Fruit fly (Drosophila melanogaster) whole organism, embryonic: ENCODE data around the gene Ms.

Experiments used
- Abd-B ChIP-seq: fragments of 200-800 bp; sonication (Bioruptor generic); optimal IDR thresholded peaks from 2 replicates; lab custom pipeline; 2018; ENCODE audit warnings: missing biosample characterization, mild to moderate bottlenecking, missing genetic modification characterization, moderate library complexity
- Aef1 ChIP-seq: fragments of 200-800 bp; sonication (Bioruptor generic); IDR thresholded peaks from 3 replicates; pipeline ENCODE4 v1.3.6; 2022; ENCODE audit warnings: missing biosample characterization, missing genetic modification characterization
- Asciz ChIP-seq: fragments of 200-800 bp; sonication (Bioruptor generic); optimal IDR thresholded peaks from 2 replicates; lab custom pipeline; 2017; ENCODE audit warnings: missing biosample characterization, mild to moderate bottlenecking, missing genetic modification characterization, missing genetic modification reagents
- Blimp-1 ChIP-seq: fragments of 200-800 bp; sonication (Bioruptor generic); optimal IDR thresholded peaks from 3 replicates; lab custom pipeline; 2018; ENCODE audit warnings: missing biosample characterization, missing genetic modification characterization, mild to moderate bottlenecking, moderate library complexity, missing genetic modification reagents
- CG10209 ChIP-seq: fragments of 200-800 bp; sonication (Bioruptor generic); optimal IDR thresholded peaks from 3 replicates; lab custom pipeline; 2017; ENCODE audit warnings: missing biosample characterization, mild to moderate bottlenecking, missing genetic modification characterization, missing genetic modification reagents
- CG10267 ChIP-seq: fragments of 200-800 bp; sonication (Bioruptor generic); optimal IDR thresholded peaks from 2 replicates; lab custom pipeline; 2018; ENCODE audit warnings: missing biosample characterization, mild to moderate bottlenecking, missing genetic modification characterization, moderate library complexity
- CG11723 ChIP-seq: fragments of 200-800 bp; sonication (Bioruptor generic); optimal IDR thresholded peaks from 2 replicates; lab custom pipeline; 2017; ENCODE audit warnings: missing biosample characterization, mild to moderate bottlenecking, missing genetic modification characterization
- CG13424 ChIP-seq: fragments of 200-800 bp; sonication (Bioruptor generic); optimal IDR thresholded peaks from 2 replicates; lab custom pipeline; 2019; ENCODE audit warnings: missing biosample characterization, mild to moderate bottlenecking, missing genetic modification characterization, moderate library complexity
- CG15269 ChIP-seq: fragments of 200-800 bp; sonication (Bioruptor generic); optimal IDR thresholded peaks from 2 replicates; lab custom pipeline; 2018; ENCODE audit warnings: missing biosample characterization, mild to moderate bottlenecking, missing genetic modification characterization, moderate library complexity
- CG1529 ChIP-seq: fragments of 200-800 bp; sonication (Bioruptor generic); optimal IDR thresholded peaks from 3 replicates; lab custom pipeline; 2018; ENCODE audit warnings: missing biosample characterization, missing genetic modification characterization
- CG15601 ChIP-seq: fragments of 200-800 bp; sonication (Bioruptor generic); optimal IDR thresholded peaks from 3 replicates; lab custom pipeline; 2019; ENCODE audit warnings: missing biosample characterization, mild to moderate bottlenecking, missing genetic modification characterization, moderate library complexity
- CG1603 ChIP-seq: fragments of 200-800 bp; sonication (Bioruptor generic); optimal IDR thresholded peaks from 2 replicates; lab custom pipeline; 2019; ENCODE audit warnings: missing biosample characterization, mild to moderate bottlenecking, missing genetic modification characterization, moderate library complexity
- CG17385 ChIP-seq: fragments of 200-800 bp; sonication (Bioruptor generic); optimal IDR thresholded peaks from 3 replicates; lab custom pipeline; 2018; ENCODE audit warnings: missing biosample characterization, mild to moderate bottlenecking, missing genetic modification characterization
- CG17829 ChIP-seq: fragments of 200-800 bp; optimal IDR thresholded peaks from 2 replicates; lab custom pipeline; 2019; ENCODE audit warnings: missing biosample characterization, mild to moderate bottlenecking, missing genetic modification characterization, moderate library complexity
- CG18262 ChIP-seq: fragments of 200-800 bp; optimal IDR thresholded peaks from 3 replicates; lab custom pipeline; 2019; ENCODE audit warnings: missing biosample characterization, mild to moderate bottlenecking, missing genetic modification characterization, moderate library complexity
- CG2678 ChIP-seq: fragments of 200-800 bp; sonication (Bioruptor generic); optimal IDR thresholded peaks from 3 replicates; lab custom pipeline; 2019; ENCODE audit warnings: missing biosample characterization, mild to moderate bottlenecking, missing genetic modification characterization, moderate library complexity
- CG2712 ChIP-seq: fragments of 200-800 bp; optimal IDR thresholded peaks from 3 replicates; lab custom pipeline; 2019; ENCODE audit warnings: missing biosample characterization, mild to moderate bottlenecking, missing genetic modification characterization, moderate library complexity
- CG31388 ChIP-seq: fragments of 200-800 bp; sonication (Bioruptor generic); optimal IDR thresholded peaks from 2 replicates; lab custom pipeline; 2016; ENCODE audit warnings: missing biosample characterization, missing genetic modification characterization
- CG31441 ChIP-seq: fragments of 200-800 bp; sonication (Bioruptor generic); IDR thresholded peaks from 2 replicates; pipeline ENCODE4 v1.3.6; 2022; ENCODE audit warnings: missing biosample characterization, missing genetic modification characterization
- CG6254 ChIP-seq: fragments of 200-800 bp; sonication (Bioruptor generic); optimal IDR thresholded peaks from 3 replicates; lab custom pipeline; 2017; ENCODE audit warnings: mild to moderate bottlenecking, missing biosample characterization, missing genetic modification reagents, missing genetic modification characterization
- CG7556 ChIP-seq: fragments of 200-800 bp; sonication (Bioruptor generic); optimal IDR thresholded peaks from 2 replicates; lab custom pipeline; 2017; ENCODE audit warnings: missing biosample characterization, mild to moderate bottlenecking, missing genetic modification characterization
- CG9817 ChIP-seq: fragments of 200-800 bp; sonication (Bioruptor generic); optimal IDR thresholded peaks from 2 replicates; lab custom pipeline; 2018; ENCODE audit warnings: missing biosample characterization, mild to moderate bottlenecking, missing genetic modification characterization, moderate library complexity
- CoRest ChIP-seq: fragments of 200-800 bp; sonication (Bioruptor generic); optimal IDR thresholded peaks from 3 replicates; lab custom pipeline; 2018; ENCODE audit warnings: missing biosample characterization, mild to moderate bottlenecking, missing genetic modification characterization, moderate library complexity
- H15 ChIP-seq: fragments of 200-800 bp; sonication (Bioruptor generic); IDR thresholded peaks from 3 replicates; pipeline ENCODE4 v1.3.6; 2022; ENCODE audit warnings: missing biosample characterization, missing genetic modification characterization
- HHEX ChIP-seq: fragments of 200-800 bp; sonication (Bioruptor generic); optimal IDR thresholded peaks from 3 replicates; lab custom pipeline; 2017; ENCODE audit warnings: missing biosample characterization, mild to moderate bottlenecking, missing genetic modification characterization, missing genetic modification reagents
- HLHmδ ChIP-seq: fragments of 200-800 bp; sonication (Bioruptor generic); optimal IDR thresholded peaks from 2 replicates; lab custom pipeline; 2018; ENCODE audit warnings: missing biosample characterization, mild to moderate bottlenecking, missing genetic modification characterization, moderate library complexity
- Hmr ChIP-seq: fragments of 200-800 bp; sonication (Bioruptor generic); optimal IDR thresholded peaks from 3 replicates; lab custom pipeline; 2017; ENCODE audit warnings: mild to moderate bottlenecking, missing biosample characterization, missing genetic modification reagents, missing genetic modification characterization
- Max ChIP-seq: fragments of 200-800 bp; sonication (Bioruptor generic); optimal IDR thresholded peaks from 2 replicates; lab custom pipeline; 2016; ENCODE audit warnings: missing biosample characterization, mild to moderate bottlenecking, missing genetic modification characterization
- Med ChIP-seq: fragments of 200-800 bp; sonication (Bioruptor generic); peaks from one replicate; lab custom pipeline; 2016; ENCODE audit warnings: missing biosample characterization, missing genetic modification characterization, mild to moderate bottlenecking, inconsistent platforms, moderate library complexity
- Meics ChIP-seq: fragments of 200-800 bp; sonication (Bioruptor generic); optimal IDR thresholded peaks from 2 replicates; lab custom pipeline; 2017; ENCODE audit warnings: missing biosample characterization, mild to moderate bottlenecking, missing genetic modification characterization
- Nf-YA ChIP-seq: fragments of 200-800 bp; sonication (Bioruptor generic); IDR thresholded peaks from 2 replicates; pipeline ENCODE4 v1.3.6; 2022; ENCODE audit warnings: missing biosample characterization, missing genetic modification characterization
- Xbp1 ChIP-seq: fragments of 200-800 bp; sonication (Bioruptor generic); optimal IDR thresholded peaks from 3 replicates; lab custom pipeline; 2016; ENCODE audit warnings: missing biosample characterization, mild to moderate bottlenecking, missing genetic modification characterization
- chinmo ChIP-seq: fragments of 200-800 bp; sonication (Bioruptor generic); IDR thresholded peaks from 4 replicates; pipeline ENCODE4 v1.3.6; 2022; ENCODE audit warnings: missing biosample characterization, missing genetic modification characterization; ENCODE audit not compliant: partially characterized antibody
- dmrt11E ChIP-seq: fragments of 200-800 bp; sonication (Bioruptor generic); optimal IDR thresholded peaks from 3 replicates; lab custom pipeline; 2018; ENCODE audit warnings: missing biosample characterization, mild to moderate bottlenecking, missing genetic modification characterization, moderate library complexity
- gcm ChIP-seq: fragments of 200-800 bp; sonication (Bioruptor generic); optimal IDR thresholded peaks from 2 replicates; lab custom pipeline; 2019; ENCODE audit warnings: missing biosample characterization, mild to moderate bottlenecking, missing genetic modification characterization, moderate library complexity
- gcm2 ChIP-seq: fragments of 200-800 bp; sonication (Bioruptor generic); optimal IDR thresholded peaks from 2 replicates; lab custom pipeline; 2016; ENCODE audit warnings: missing biosample characterization, missing genetic modification characterization
- grn ChIP-seq: fragments of 200-800 bp; sonication (Bioruptor generic); optimal IDR thresholded peaks from 3 replicates; lab custom pipeline; 2017; ENCODE audit warnings: missing biosample characterization, missing genetic modification characterization
- hbn ChIP-seq: fragments of 200-800 bp; sonication (Bioruptor generic); IDR thresholded peaks from 2 replicates; pipeline ENCODE4 v1.3.6; 2022; ENCODE audit warnings: missing biosample characterization, missing genetic modification characterization; ENCODE audit not compliant: partially characterized antibody
- nerfin-1 ChIP-seq: fragments of 200-800 bp; sonication (Bioruptor generic); optimal IDR thresholded peaks from 3 replicates; lab custom pipeline; 2019; ENCODE audit warnings: missing biosample characterization, mild to moderate bottlenecking, missing genetic modification characterization, moderate library complexity
- phol ChIP-seq: fragments of 200-800 bp; sonication (Bioruptor generic); optimal IDR thresholded peaks from 3 replicates; lab custom pipeline; 2018; ENCODE audit warnings: missing biosample characterization, mild to moderate bottlenecking, missing genetic modification characterization, moderate library complexity
- ro ChIP-seq: fragments of 200-800 bp; sonication (Bioruptor generic); IDR thresholded peaks from 2 replicates; pipeline ENCODE4 v1.3.6; 2022; ENCODE audit warnings: missing biosample characterization, missing genetic modification characterization
- row ChIP-seq: fragments of 200-800 bp; sonication (Bioruptor generic); IDR thresholded peaks from 3 replicates; pipeline ENCODE4 v1.3.6; 2022; ENCODE audit warnings: missing biosample characterization, missing genetic modification characterization
- slbo ChIP-seq: fragments of 200-800 bp; sonication (Bioruptor generic); IDR thresholded peaks from 2 replicates; pipeline ENCODE4 v1.3.6; 2022; ENCODE audit warnings: missing biosample characterization, missing genetic modification characterization
- stc ChIP-seq: fragments of 200-800 bp; sonication (Bioruptor generic); IDR thresholded peaks from 2 replicates; pipeline ENCODE4 v1.3.6; 2022; ENCODE audit warnings: missing biosample characterization, missing genetic modification characterization
- toy ChIP-seq: fragments of 200-800 bp; sonication (Bioruptor generic); IDR thresholded peaks from 2 replicates; pipeline ENCODE4 v1.3.6; 2022; ENCODE audit warnings: missing biosample characterization, missing genetic modification characterization
- twi ChIP-seq: fragments of 200-800 bp; optimal IDR thresholded peaks from 2 replicates; lab custom pipeline; 2019; ENCODE audit warnings: missing biosample characterization, mild to moderate bottlenecking, missing genetic modification characterization, moderate library complexity
- vvl ChIP-seq: fragments of 200-800 bp; sonication (Bioruptor generic); IDR thresholded peaks from 2 replicates; pipeline ENCODE4 v1.3.6; 2022; ENCODE audit warnings: missing biosample characterization, missing genetic modification characterization

Ms gene

DNA sequence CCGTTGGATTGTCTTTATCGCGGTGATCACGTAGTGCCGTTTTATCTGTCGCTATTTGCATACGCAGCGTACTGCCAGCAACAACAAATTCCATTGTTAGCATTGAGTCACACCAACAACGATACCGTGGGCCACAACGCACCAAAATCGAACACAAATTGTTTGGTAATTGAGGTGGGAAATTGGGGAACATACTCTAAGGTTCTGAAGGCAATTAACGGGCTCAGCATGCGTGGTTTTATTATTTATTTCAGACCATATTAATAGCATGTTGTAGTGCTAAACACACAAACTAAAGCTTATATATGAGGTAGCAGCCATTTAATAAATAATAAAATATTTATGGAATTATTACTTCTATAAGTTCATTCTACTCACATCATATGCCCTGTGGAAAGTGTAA, 42.8 kb upstream of the Ms start (continued):
- peak; percentile 28 for TF ChIP-seq CG17829
- TF ChIP-seq twi (tag; lab: Kevin White, UChicago): no peak
- TF ChIP-seq CG31388 (GFP tag; lab: Kevin White, UChicago): no peak
- peak; percentile 92 for TF ChIP-seq Med
- TF ChIP-seq HLHmδ: peak; percentile 65
- TF ChIP-seq HHEX (GFP tag; lab: Kevin White, UChicago): peak; percentile 2
- TF ChIP-seq CG2712 (tag; lab: Kevin White, UChicago): peak; percentile 54
- peak; percentile 16 for TF ChIP-seq CG17385 (GFP tag; lab: Kevin White, UChicago)
- TF ChIP-seq chinmo: peak; percentile 62; the same call in 1 of the 4 replicates
- peak; percentile 28 for TF ChIP-seq CG2678 (tag; lab: Kevin White, UChicago)
- TF ChIP-seq CG7556 (GFP tag; lab: Kevin White, UChicago): peak; percentile 46
- peak; percentile 29 for TF ChIP-seq Meics
- peak; percentile 22 for TF ChIP-seq gcm2 (GFP tag; lab: Kevin White, UChicago)
- peak; percentile 1 for TF ChIP-seq Xbp1 (GFP tag; lab: Kevin White, UChicago)
- peak; percentile 44 for TF ChIP-seq row (GFP tag; lab: Robert Waterston, UW)
- TF ChIP-seq CG1529 (GFP tag; lab: Kevin White, UChicago): peak; percentile 17
- TF ChIP-seq Aef1: peak; percentile 47; the same call in 1 of the 3 replicates
- TF ChIP-seq CG10209: peak; percentile 0
- TF ChIP-seq grn (GFP tag; lab: Kevin White, UChicago): peak; percentile 16
- TF ChIP-seq gcm: peak; percentile 38
- no peak for TF ChIP-seq Abd-B (GFP tag; lab: Kevin White, UChicago)
- TF ChIP-seq CG1603 (tag; lab: Kevin White, UChicago): peak; percentile 26
- TF ChIP-seq vvl (GFP tag; lab: Robert Waterston, UW): peak; percentile 73
- peak; percentile 24 for TF ChIP-seq Blimp-1 (GFP tag; lab: Kevin White, UChicago)
- TF ChIP-seq CG15269 (tag; lab: Kevin White, UChicago): peak; percentile 36
- peak; percentile 33; the same call in 1 of the 2 replicates for TF ChIP-seq Nf-YA (GFP tag; lab: Robert Waterston, UW)
- no peak for TF ChIP-seq CG9817 (tag; lab: Kevin White, UChicago)
- no peak for TF ChIP-seq H15 (GFP tag; lab: Robert Waterston, UW)
- TF ChIP-seq hbn (GFP tag; lab: Robert Waterston, UW): no peak
- TF ChIP-seq nerfin-1 (tag; lab: Kevin White, UChicago): peak; percentile 5
- peak; percentile 57 for TF ChIP-seq dmrt11E (tag; lab: Kevin White, UChicago)
- TF ChIP-seq CG13424 (tag; lab: Kevin White, UChicago): peak; percentile 8
- TF ChIP-seq Hmr: peak; percentile 26
- TF ChIP-seq CG11723: peak; percentile 14
- peak; percentile 58 for TF ChIP-seq CG31441 (GFP tag; lab: Robert Waterston, UW)
- peak; percentile 11; the same call in 1 of the 2 replicates for TF ChIP-seq slbo
- peak; percentile 12 for TF ChIP-seq CG10267 (tag; lab: Kevin White, UChicago)
- TF ChIP-seq CG6254: no peak
- no peak for TF ChIP-seq ro (GFP tag; lab: Robert Waterston, UW)
- TF ChIP-seq CG15601 (tag; lab: Kevin White, UChicago): no peak
- TF ChIP-seq Max (GFP tag; lab: Kevin White, UChicago): peak; percentile 31
- peak; percentile 54 for TF ChIP-seq Asciz (GFP tag; lab: Kevin White, UChicago)
- TF ChIP-seq stc: peak; percentile 38; the same call in 1 of the 2 replicates
- TF ChIP-seq CoRest (tag; lab: Kevin White, UChicago): peak; percentile 21
- peak; percentile 54 for TF ChIP-seq CG18262 (tag; lab: Kevin White, UChicago)
- TF ChIP-seq toy (GFP tag; lab: Robert Waterston, UW): no peak
- TF ChIP-seq phol (tag; lab: Kevin White, UChicago): peak; percentile 54
